Worm (Caenorhabditis elegans): ENCODE measurements around the gene sru-24.
A peak's percentile ranks its signal among the peaks of the same experiment; 100 is the strongest.

sru-24 gene

DNA sequence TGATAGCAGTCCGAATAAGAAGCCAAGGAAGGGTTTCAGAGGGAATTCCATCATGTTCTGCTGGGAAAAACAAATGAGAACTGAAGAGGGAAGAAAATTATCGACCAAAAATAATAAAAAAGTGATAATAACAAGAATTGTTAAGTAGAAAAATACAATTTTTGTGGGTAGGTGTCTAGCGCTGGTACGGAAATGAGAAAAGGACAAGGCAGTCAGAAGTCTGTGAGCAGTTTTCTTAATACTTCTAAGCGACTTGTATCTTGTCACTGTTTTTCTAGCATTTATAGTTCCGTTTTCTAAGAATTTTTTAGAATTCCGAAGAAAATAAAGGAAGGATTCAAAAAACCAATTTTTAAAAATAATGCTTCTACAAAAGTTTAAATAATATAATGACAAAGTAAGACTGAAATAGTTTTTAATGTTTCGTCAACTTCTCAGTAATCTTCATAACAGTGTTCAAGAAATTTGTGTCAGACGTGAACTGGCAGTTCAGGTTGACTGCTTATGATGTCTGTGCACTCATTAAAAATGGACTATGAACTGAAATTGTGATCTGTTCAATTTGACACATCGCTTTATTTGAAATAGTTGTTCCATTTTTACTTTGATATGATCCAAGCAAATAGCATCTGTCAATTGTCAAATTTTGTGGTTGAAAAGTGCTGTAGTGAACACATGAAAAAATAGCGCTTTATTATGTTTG is 21.6 kb upstream of the sru-24 start, which contains the start of gene srx-4:
TSS of gene srx-4 (minus strand) at position 51 of the 703 bp plus-strand sequence.
- TF ChIP-seq lsy-12 (tag; optimal IDR thresholded peaks at IDR 0.05): no peak
- no peak for TF ChIP-seq pqm-1 (tag; optimal IDR thresholded peaks at IDR 0.05)
- TF ChIP-seq tbx-2 (tag; optimal IDR thresholded peaks at IDR 0.05): no peak
- TF ChIP-seq zag-1 (tag; optimal IDR thresholded peaks at IDR 0.05): no peak
- no peak for TF ChIP-seq ceh-16 (tag; optimal IDR thresholded peaks at IDR 0.05)
- no peak for TF ChIP-seq mml-1 (tag; optimal IDR thresholded peaks at IDR 0.05)
- no peak for TF ChIP-seq nhr-67 (tag; optimal IDR thresholded peaks at IDR 0.05)
- no peak for TF ChIP-seq nfya-1 (tag; optimal IDR thresholded peaks at IDR 0.05; ENCODE audit: insufficient read depth)
- TF ChIP-seq ZK546.5 (tag; optimal IDR thresholded peaks at IDR 0.05): no peak
- TF ChIP-seq nhr-12 (tag; optimal IDR thresholded peaks at IDR 0.05): no peak
- TF ChIP-seq elt-1 (tag; optimal IDR thresholded peaks at IDR 0.05): no peak
- TF ChIP-seq pha-4 (tag; optimal IDR thresholded peaks at IDR 0.05): no peak
- no peak for TF ChIP-seq eor-1 (tag; optimal IDR thresholded peaks at IDR 0.05)
- no peak for TF ChIP-seq nhr-76 (tag; optimal IDR thresholded peaks at IDR 0.05)
- no peak for TF ChIP-seq unc-39 (tag; optimal IDR thresholded peaks at IDR 0.05)
- no peak for TF ChIP-seq egl-5 (tag; optimal IDR thresholded peaks at IDR 0.05)
- no peak for TF ChIP-seq R02D3.7 (tag; optimal IDR thresholded peaks at IDR 0.05)
- no peak for TF ChIP-seq ztf-4 (tag; optimal IDR thresholded peaks at IDR 0.05)
- no peak for TF ChIP-seq unc-62 (GFP tag; optimal IDR thresholded peaks at IDR 0.05)

DNA sequence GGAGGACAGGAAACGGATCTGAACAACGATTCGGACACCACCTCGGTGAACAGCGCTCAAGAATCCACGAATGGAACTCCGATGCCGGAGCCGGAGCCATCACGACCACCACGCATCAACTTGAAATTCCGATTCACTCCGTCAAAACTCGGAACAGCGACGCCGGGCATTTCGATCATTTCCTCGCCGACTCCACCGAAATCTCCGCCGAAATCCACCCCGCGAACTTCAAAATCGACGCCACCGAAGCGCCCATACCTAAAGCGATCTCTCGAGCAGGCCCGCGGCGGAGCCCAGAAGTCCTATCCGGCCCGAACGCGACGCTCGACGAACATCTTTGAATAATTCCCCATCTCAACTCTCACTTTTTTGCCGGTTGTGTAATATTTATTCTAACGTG is 18.3 kb upstream of the sru-24 start:
- TF ChIP-seq pha-4 (tag; optimal IDR thresholded peaks at IDR 0.05) (no peak), ceh-28 (tag; optimal IDR thresholded peaks at IDR 0.05) (no peak), jun-1 (tag; optimal IDR thresholded peaks at IDR 0.05) (no peak), hmg-11 (tag; optimal IDR thresholded peaks at IDR 0.05) (no peak), ceh-16 (tag; optimal IDR thresholded peaks at IDR 0.05) (no peak), sea-2 (GFP tag; optimal IDR thresholded peaks at IDR 0.05) (no peak), ztf-4 (tag; optimal IDR thresholded peaks at IDR 0.05) (no peak), zag-1 (tag; optimal IDR thresholded peaks at IDR 0.05) (no peak)

DNA sequence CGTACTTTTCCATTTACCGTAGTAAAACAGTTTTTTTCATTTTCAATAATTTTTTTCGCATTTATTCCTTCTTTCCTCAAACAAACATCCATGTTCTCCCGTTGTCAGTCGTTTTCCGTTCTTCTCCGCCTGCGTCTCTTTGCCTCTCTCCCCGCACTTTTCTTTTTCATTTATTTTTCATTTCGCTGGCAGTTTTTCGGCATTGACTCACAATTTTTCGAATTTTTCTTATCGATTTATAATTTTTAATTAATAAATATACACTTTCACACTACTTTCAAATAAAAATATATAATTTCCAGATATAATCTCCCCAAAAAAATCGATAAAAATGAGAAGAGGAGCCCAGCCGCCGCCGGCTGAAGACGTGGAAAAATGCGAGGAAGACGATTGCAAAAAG is 16.1 kb upstream of the sru-24 start, which contains the start of gene H25P19.1:
TSS of gene H25P19.1 (plus strand) at position 301 of the 400 bp plus-strand sequence.
- no peak for TF ChIP-seq pha-4 (tag; optimal IDR thresholded peaks at IDR 0.05)
- no peak for TF ChIP-seq ceh-16 (tag; optimal IDR thresholded peaks at IDR 0.05)
- no peak for TF ChIP-seq elt-3 (tag; optimal IDR thresholded peaks at IDR 0.05)

DNA sequence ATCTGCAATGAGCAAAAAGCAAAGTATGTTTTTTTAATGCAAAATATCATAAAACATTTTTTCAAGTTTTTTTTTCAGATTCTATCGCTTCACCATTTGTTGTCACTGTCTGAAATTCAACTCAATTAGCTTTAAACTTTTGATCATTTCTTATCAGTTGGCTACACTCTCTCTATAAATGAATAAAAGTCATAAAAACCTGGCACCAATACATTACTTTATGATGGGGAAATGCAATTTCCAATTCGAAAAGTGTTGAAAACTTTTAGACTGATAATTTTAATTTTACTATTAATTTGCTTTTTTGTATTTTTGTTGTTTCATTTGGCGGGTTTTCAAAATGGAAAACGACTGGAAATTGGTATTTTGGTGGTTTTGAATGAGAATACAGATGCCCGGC is 12.6 kb upstream of the sru-24 start, which contains the start of gene F31F4.1:
TSS of gene F31F4.1 (plus strand) at position 203 of the 400 bp plus-strand sequence.
- peak; percentile 66 for TF ChIP-seq elt-2 (tag; optimal IDR thresholded peaks at IDR 0.05)
- peak; percentile 44 for TF ChIP-seq pqm-1 (tag; optimal IDR thresholded peaks at IDR 0.05)
- TF ChIP-seq daf-12 (tag; optimal IDR thresholded peaks at IDR 0.05): no peak

DNA sequence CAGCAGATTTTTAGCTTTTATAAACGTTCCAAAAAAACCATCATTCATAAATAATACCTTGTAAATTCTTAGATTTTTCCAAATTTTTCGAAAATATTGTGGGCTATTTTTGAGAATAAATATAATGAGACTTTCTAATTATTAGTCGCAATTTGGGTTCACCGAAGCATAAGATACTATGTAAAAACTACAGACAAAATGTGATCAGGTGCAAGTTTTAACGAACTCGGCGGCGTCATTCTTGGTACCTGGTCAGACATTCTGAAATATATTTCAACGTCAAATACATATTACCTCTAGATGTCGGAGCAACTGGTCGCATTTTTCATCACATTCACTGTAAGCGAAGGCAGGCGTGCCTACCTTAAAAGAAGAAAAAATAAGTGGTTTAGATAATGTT is 10.8 kb upstream of the sru-24 start, which contains the start of gene srx-23:
TSS of gene srx-23 (plus strand) at position 301 of the 400 bp plus-strand sequence.
- no peak for TF ChIP-seq aly-2 (tag; optimal IDR thresholded peaks at IDR 0.05)
- no peak for TF ChIP-seq nhr-67 (tag; optimal IDR thresholded peaks at IDR 0.05)
- TF ChIP-seq ama-1 (optimal IDR thresholded peaks at IDR 0.05): no peak
- TF ChIP-seq fkh-10 (GFP tag; optimal IDR thresholded peaks at IDR 0.05): no peak
- TF ChIP-seq lsy-12 (tag; optimal IDR thresholded peaks at IDR 0.05): no peak
- no peak for TF ChIP-seq egl-5 (tag; optimal IDR thresholded peaks at IDR 0.05)
- no peak for TF ChIP-seq lin-39 (tag; optimal IDR thresholded peaks at IDR 0.05)
- no peak for TF ChIP-seq ztf-11 (tag; optimal IDR thresholded peaks at IDR 0.05)
- TF ChIP-seq daf-12 (tag; optimal IDR thresholded peaks at IDR 0.05): no peak
- no peak for TF ChIP-seq ceh-16 (tag; optimal IDR thresholded peaks at IDR 0.05)
- TF ChIP-seq jun-1 (tag; optimal IDR thresholded peaks at IDR 0.05): no peak
- TF ChIP-seq nhr-11 (tag; optimal IDR thresholded peaks at IDR 0.05): no peak
- TF ChIP-seq elt-2 (tag; optimal IDR thresholded peaks at IDR 0.05): no peak
- TF ChIP-seq ceh-9 (tag; optimal IDR thresholded peaks at IDR 0.05): no peak
- TF ChIP-seq sea-2 (GFP tag; optimal IDR thresholded peaks at IDR 0.05): no peak
- TF ChIP-seq nhr-237 (tag; optimal IDR thresholded peaks at IDR 0.05): no peak
- no peak for TF ChIP-seq fkh-2 (tag; optimal IDR thresholded peaks at IDR 0.05)
- no peak for TF ChIP-seq nhr-12 (tag; optimal IDR thresholded peaks at IDR 0.05)
- TF ChIP-seq unc-62 (GFP tag; optimal IDR thresholded peaks at IDR 0.05): no peak
- TF ChIP-seq ceh-82 (tag; optimal IDR thresholded peaks at IDR 0.05): no peak
